Worm (Caenorhabditis elegans) whole organism, L4/young adult: Measurements from ENCODE around the gene C17G10.13.

Experiments used
- W03F9.2 ChIP-seq: fragments of 150-350 bp; optimal IDR thresholded peaks from 2 replicates; lab custom pipeline; 2014; ENCODE audit warnings: missing biosample characterization, missing genetic modification characterization
- him-1 ChIP-seq: sonication (generic microtip); optimal IDR thresholded peaks from 2 replicates; lab custom pipeline; 2016; ENCODE audit warnings: missing genotype, missing genetic modification reagents, missing genetic modification characterization, missing compliant biosample characterization

DNA sequence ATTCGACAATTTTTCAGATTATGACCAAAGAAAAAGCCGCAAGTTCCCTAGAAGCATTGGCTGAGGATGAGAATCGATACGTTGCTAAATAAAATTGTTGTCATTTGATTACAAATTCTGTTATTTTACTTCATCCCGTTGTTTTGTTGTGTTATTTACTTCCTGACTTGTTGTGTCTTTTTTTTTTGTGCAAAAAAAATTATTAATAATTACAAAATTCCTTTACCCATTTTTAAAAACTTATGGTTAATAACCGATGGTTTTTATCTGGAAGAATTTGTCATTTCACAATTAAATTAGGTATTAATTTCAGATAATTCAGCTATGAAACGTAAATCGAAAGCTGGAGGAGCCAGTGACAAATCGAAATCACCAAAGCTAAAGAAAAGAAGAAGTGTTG, 6.7 kb upstream of the C17G10.13 start, which contains the start of gene C17G10.1:
- TF ChIP-seq him-1 (tag; lab: Kevin White, UChicago) (no peak), W03F9.2 (tag; lab: Kevin White, UChicago) (no peak)
